Worm (Caenorhabditis elegans): ENCODE measurements around the gene grd-8.

grd-8 gene

ce11 chrV:7820270-7820669, 22.1 kb upstream of the grd-8 start, which contains the start of gene lbp-4 (continued):
- peak; percentile 25 for TF ChIP-seq pag-3 (tag; optimal IDR thresholded peaks at IDR 0.05; ENCODE audit: borderline replicate concordance, insufficient read depth)
- peak in 2 of 3 experiments; percentile 19 to 50 for TF ChIP-seq dpl-1 (GFP tag; optimal IDR thresholded peaks at IDR 0.05)
- peak; percentile 23 for TF ChIP-seq swsn-7 (tag; optimal IDR thresholded peaks at IDR 0.05)
- no peak for TF ChIP-seq ces-1 (GFP tag; optimal IDR thresholded peaks at IDR 0.05)
- TF ChIP-seq ets-5 (GFP tag; IDR thresholded peaks at IDR 0.05) = no peak
- TF ChIP-seq xbp-1 (tag; optimal IDR thresholded peaks at IDR 0.05) = peak; percentile 49
- TF ChIP-seq snu-23 (GFP tag; optimal IDR thresholded peaks at IDR 0.05) = peak; percentile 37
- TF ChIP-seq ztf-11 (tag; optimal IDR thresholded peaks at IDR 0.05) = peak in 1 of 2 experiments; percentile 33
- no peak for TF ChIP-seq egl-27 (tag; optimal IDR thresholded peaks at IDR 0.05)
- TF ChIP-seq fkh-8 (tag; optimal IDR thresholded peaks at IDR 0.05) = peak; percentile 7
- TF ChIP-seq nhr-19 (GFP tag; conservative IDR thresholded peaks at IDR 0.05) = no peak
- TF ChIP-seq lin-15B (tag; optimal IDR thresholded peaks at IDR 0.05) = peak; percentile 26
- peak in 1 of 3 experiments; percentile 30 for TF ChIP-seq ceh-82 (tag; optimal IDR thresholded peaks at IDR 0.05)
- peak; percentile 63 for TF ChIP-seq unc-130 (tag; optimal IDR thresholded peaks at IDR 0.05)
- no peak for TF ChIP-seq Y116A8C.19 (tag; optimal IDR thresholded peaks at IDR 0.05; ENCODE audit: borderline replicate concordance)
- peak; percentile 83 for TF ChIP-seq C16A3.4 (tag; optimal IDR thresholded peaks at IDR 0.05)
- peak; percentile 40 for TF ChIP-seq lir-3 (tag; optimal IDR thresholded peaks at IDR 0.05; ENCODE audit: poor library complexity)
- no peak for TF ChIP-seq lin-39 (tag; optimal IDR thresholded peaks at IDR 0.05)
- no peak for TF ChIP-seq unc-30 (tag; optimal IDR thresholded peaks at IDR 0.05)
- no peak for TF ChIP-seq hlh-4 (tag; optimal IDR thresholded peaks at IDR 0.05)
- TF ChIP-seq nhr-47 (tag; optimal IDR thresholded peaks at IDR 0.05) = peak; percentile 36
- no peak for TF ChIP-seq irx-1 (tag; optimal IDR thresholded peaks at IDR 0.05)
- TF ChIP-seq elt-2 (tag; optimal IDR thresholded peaks at IDR 0.05) = no peak
- no peak for TF ChIP-seq unc-62 (GFP tag; optimal IDR thresholded peaks at IDR 0.05)
- TF ChIP-seq nhr-90 (tag; optimal IDR thresholded peaks at IDR 0.05; ENCODE audit: poor library complexity) = no peak
- TF ChIP-seq ama-1 (optimal IDR thresholded peaks at IDR 0.05) = no peak
- TF ChIP-seq blmp-1 (tag; optimal IDR thresholded peaks at IDR 0.05) = no peak
- TF ChIP-seq nhr-20 (tag; optimal IDR thresholded peaks at IDR 0.05) = peak; percentile 54
- no peak for TF ChIP-seq pax-3 (tag; optimal IDR thresholded peaks at IDR 0.05)
- peak; percentile 12 for TF ChIP-seq skn-1 (tag; optimal IDR thresholded peaks at IDR 0.05)
- no peak for TF ChIP-seq unc-86 (tag; optimal IDR thresholded peaks at IDR 0.05)
- TF ChIP-seq mab-9 (GFP tag; IDR thresholded peaks at IDR 0.05) = no peak
- peak; percentile 54 for TF ChIP-seq nhr-71 (tag; optimal IDR thresholded peaks at IDR 0.05)
- TF ChIP-seq ceh-8 (GFP tag; optimal IDR thresholded peaks at IDR 0.05) = no peak
- TF ChIP-seq snpc-4 (tag; optimal IDR thresholded peaks at IDR 0.05) = peak; percentile 3
- TF ChIP-seq vab-15 (tag; optimal IDR thresholded peaks at IDR 0.05) = peak; percentile 86
- no peak for TF ChIP-seq nhr-12 (tag; optimal IDR thresholded peaks at IDR 0.05)
- no peak for TF ChIP-seq ceh-90 (tag; optimal IDR thresholded peaks at IDR 0.05)
- TF ChIP-seq hlh-17 (GFP tag; optimal IDR thresholded peaks at IDR 0.05; ENCODE audit: borderline replicate concordance) = no peak
- TF ChIP-seq lin-14 (GFP tag; optimal IDR thresholded peaks at IDR 0.05) = peak; percentile 83
- TF ChIP-seq nhr-85 (tag) = no peak
- no peak for TF ChIP-seq aha-1 (tag; optimal IDR thresholded peaks at IDR 0.05)
- TF ChIP-seq lsy-2 (tag; optimal IDR thresholded peaks at IDR 0.05) = peak; percentile 1 to 81
- peak; percentile 15 for TF ChIP-seq tbx-2 (tag; optimal IDR thresholded peaks at IDR 0.05)
- no peak for TF ChIP-seq sox-4 (tag; optimal IDR thresholded peaks at IDR 0.05)
